Worm (Caenorhabditis elegans) whole organism, L4 larva: Measurements from ENCODE around the gene srab-3.

Experiments used
- F10B5.3 ChIP-seq: sonication (generic microtip); optimal IDR thresholded peaks from 2 replicates; lab custom pipeline; 2016; ENCODE audit warnings: mild to moderate bottlenecking, missing genetic modification characterization, missing compliant biosample characterization
- F26F4.8 ChIP-seq: fragments of 200-800 bp; sonication (Bioruptor generic); conservative IDR thresholded peaks from 2 replicates; pipeline ENCODE4 v1.3.6; 2022; ENCODE audit warnings: missing genetic modification characterization, missing compliant biosample characterization
- F37D6.2 ChIP-seq: sonication (generic microtip); optimal IDR thresholded peaks from 2 replicates; lab custom pipeline; 2016; ENCODE audit warnings: mild to moderate bottlenecking, missing genetic modification characterization, missing compliant biosample characterization
- F49E8.2 ChIP-seq: sonication (generic microtip); optimal IDR thresholded peaks from 2 replicates; lab custom pipeline; 2016; ENCODE audit warnings: missing compliant biosample characterization, mild to moderate bottlenecking, missing genetic modification characterization, borderline replicate concordance
- T26A8.4 ChIP-seq: fragments of 200-800 bp; sonication (Bioruptor generic); IDR thresholded peaks from 2 replicates; pipeline ENCODE4 v1.3.6; 2022; ENCODE audit warnings: missing genetic modification characterization, missing compliant biosample characterization
- Y105C5A.15 ChIP-seq: fragments of 200-800 bp; sonication (Bioruptor generic); IDR thresholded peaks from 2 replicates; pipeline ENCODE4 v1.3.6; 2022; ENCODE audit warnings: missing genetic modification characterization, missing compliant biosample characterization
- Y5F2A.4 ChIP-seq: fragments of 200-800 bp; sonication (Bioruptor generic); optimal IDR thresholded peaks from 2 replicates; lab custom pipeline; 2018; ENCODE audit warnings: mild to moderate bottlenecking, missing genetic modification characterization, missing compliant biosample characterization
- Y75B8A.6 ChIP-seq: fragments of 200-800 bp; sonication (Bioruptor generic); IDR thresholded peaks from 2 replicates; pipeline ENCODE4 v1.3.6; 2022; ENCODE audit warnings: missing genetic modification reagents, missing genetic modification characterization, missing compliant biosample characterization
- ZK337.2 ChIP-seq: fragments of 200-800 bp; sonication (Bioruptor generic); IDR thresholded peaks from 2 replicates; pipeline ENCODE4 v1.3.6; 2022; ENCODE audit warnings: missing genetic modification reagents, missing genetic modification characterization, missing compliant biosample characterization
- aha-1 ChIP-seq: fragments of 150-350 bp; peaks from one replicate; lab custom pipeline; 2014; ENCODE audit warnings: missing biosample characterization, missing genetic modification characterization
- aly-2 ChIP-seq: sonication (generic microtip); optimal IDR thresholded peaks from 2 replicates; lab custom pipeline; 2018; ENCODE audit warnings: missing biosample characterization, missing genetic modification characterization
- attf-4 ChIP-seq: sonication (generic microtip); optimal IDR thresholded peaks from 3 replicates; lab custom pipeline; 2017; ENCODE audit warnings: missing biosample characterization, missing genetic modification characterization
- ceh-32 ChIP-seq: sonication (generic microtip); optimal IDR thresholded peaks from 2 replicates; lab custom pipeline; 2016; ENCODE audit warnings: mild to moderate bottlenecking, missing genetic modification characterization, missing compliant biosample characterization; ENCODE audit not compliant: poor library complexity
- cey-2 ChIP-seq: sonication (generic microtip); optimal IDR thresholded peaks from 3 replicates; lab custom pipeline; 2017; ENCODE audit warnings: missing genetic modification characterization, mild to moderate bottlenecking, missing compliant biosample characterization, antibody characterized with exemption, borderline replicate concordance; ENCODE audit not compliant: insufficient read depth
- daf-16 ChIP-seq, 3 experiments: sonication (generic microtip); optimal IDR thresholded peaks; 2 replicates each; lab custom pipeline; 2016 to 2017; ENCODE audit warnings: missing genetic modification characterization in 3 of 3, missing genetic modification reagents in 3 of 3, mild to moderate bottlenecking in 2 of 3, missing compliant biosample characterization in 2 of 3, missing biosample characterization in 1 of 3, moderate library complexity in 1 of 3
- dpl-1 ChIP-seq: fragments of 150-350 bp; optimal IDR thresholded peaks from 2 replicates; lab custom pipeline; 2014; ENCODE audit warnings: missing biosample characterization, missing genetic modification reagents, missing genetic modification characterization
- dve-1 ChIP-seq: sonication (generic microtip); optimal IDR thresholded peaks from 2 replicates; lab custom pipeline; 2017; ENCODE audit warnings: antibody characterized with exemption, mild to moderate bottlenecking, missing genetic modification characterization, missing compliant biosample characterization; ENCODE audit not compliant: insufficient read depth
- egl-27 ChIP-seq: sonication (generic microtip); optimal IDR thresholded peaks from 3 replicates; lab custom pipeline; 2017; ENCODE audit warnings: missing biosample characterization, missing genetic modification reagents, missing genetic modification characterization
- egl-43 ChIP-seq: fragments of 200-800 bp; sonication (Bioruptor generic); IDR thresholded peaks from 2 replicates; pipeline ENCODE4 v1.3.6; 2022; ENCODE audit warnings: missing genetic modification reagents, missing genetic modification characterization, missing compliant biosample characterization
- fkh-10 ChIP-seq: fragments of 150-350 bp; optimal IDR thresholded peaks from 2 replicates; lab custom pipeline; 2014; ENCODE audit warnings: missing biosample characterization, missing genetic modification reagents, missing genetic modification characterization
- hmg-1.1 ChIP-seq: fragments of 200-800 bp; sonication (Bioruptor generic); IDR thresholded peaks from 2 replicates; pipeline ENCODE4 v1.3.6; 2022; ENCODE audit warnings: missing genetic modification reagents, missing genetic modification characterization, missing compliant biosample characterization
- lin-1 ChIP-seq: fragments of 200-800 bp; sonication (Bioruptor generic); IDR thresholded peaks from 2 replicates; pipeline ENCODE4 v1.3.6; 2022; ENCODE audit warnings: missing genetic modification reagents, missing genetic modification characterization, missing compliant biosample characterization
- lin-29 ChIP-seq: fragments of 200-800 bp; sonication (Bioruptor generic); IDR thresholded peaks from 2 replicates; pipeline ENCODE4 v1.3.6; 2022; ENCODE audit warnings: missing genetic modification reagents, missing genetic modification characterization, missing compliant biosample characterization
- lin-39 ChIP-seq: fragments of 150-350 bp; optimal IDR thresholded peaks from 2 replicates; lab custom pipeline; 2014; ENCODE audit warnings: missing biosample characterization, missing genetic modification reagents, missing genetic modification characterization
- madf-5 ChIP-seq, 2 experiments: fragments of 200-800 bp; sonication (Bioruptor generic); IDR thresholded peaks; 2 replicates each; pipeline ENCODE4 v1.3.6; 2022; ENCODE audit warnings: missing compliant biosample characterization in 2 of 2, missing genetic modification characterization in 2 of 2
- mdl-1 ChIP-seq, 2 experiments: fragments of 150-350 bp in 1 of 2; sonication (generic microtip) in 1 of 2; optimal IDR thresholded peaks; 2 replicates each; lab custom pipeline; 2014 to 2017; ENCODE audit warnings: missing biosample characterization in 2 of 2, missing genetic modification characterization in 2 of 2
- mdt-29 ChIP-seq: fragments of 200-800 bp; sonication (Bioruptor generic); IDR thresholded peaks from 2 replicates; pipeline ENCODE4 v1.3.6; 2022; ENCODE audit warnings: missing genetic modification reagents, missing genetic modification characterization, missing compliant biosample characterization
- mxl-2 ChIP-seq: fragments of 200-800 bp; sonication (Bioruptor generic); conservative IDR thresholded peaks from 2 replicates; pipeline ENCODE4 v1.3.6; 2022; ENCODE audit warnings: missing genetic modification reagents, missing genetic modification characterization, missing compliant biosample characterization
- mxl-3 ChIP-seq: fragments of 200-800 bp; sonication (Bioruptor generic); optimal IDR thresholded peaks from 2 replicates; lab custom pipeline; 2018; ENCODE audit warnings: mild to moderate bottlenecking, missing genetic modification characterization, missing compliant biosample characterization
- nhr-10 ChIP-seq: fragments of 150-350 bp; optimal IDR thresholded peaks from 2 replicates; lab custom pipeline; 2014; ENCODE audit warnings: missing biosample characterization, missing genetic modification characterization
- nhr-25 ChIP-seq: sonication (generic microtip); optimal IDR thresholded peaks from 2 replicates; lab custom pipeline; 2017; ENCODE audit warnings: missing genetic modification characterization, mild to moderate bottlenecking, missing compliant biosample characterization, antibody characterized with exemption, moderate library complexity, borderline replicate concordance; ENCODE audit not compliant: insufficient read depth
- nhr-28 ChIP-seq: fragments of 150-350 bp; optimal IDR thresholded peaks from 2 replicates; lab custom pipeline; 2014; ENCODE audit warnings: missing biosample characterization, missing genetic modification characterization
- nhr-41 ChIP-seq: fragments of 200-800 bp; sonication (Bioruptor generic); IDR thresholded peaks from 2 replicates; pipeline ENCODE4 v1.3.6; 2022; ENCODE audit warnings: missing genetic modification reagents, missing genetic modification characterization, missing compliant biosample characterization
- nhr-42 ChIP-seq: fragments of 200-800 bp; sonication (Bioruptor generic); IDR thresholded peaks from 2 replicates; pipeline ENCODE4 v1.3.6; 2022; ENCODE audit warnings: missing genetic modification characterization, missing compliant biosample characterization
- nhr-48 ChIP-seq: sonication (generic microtip); optimal IDR thresholded peaks from 2 replicates; lab custom pipeline; 2016; ENCODE audit warnings: mild to moderate bottlenecking, missing genetic modification characterization, missing compliant biosample characterization
- nhr-6 ChIP-seq: fragments of 150-350 bp; optimal IDR thresholded peaks from 2 replicates; lab custom pipeline; 2014; ENCODE audit warnings: missing biosample characterization, missing genetic modification characterization
- nhr-77 ChIP-seq: fragments of 150-350 bp; optimal IDR thresholded peaks from 2 replicates; lab custom pipeline; 2014; ENCODE audit warnings: missing biosample characterization, missing genetic modification characterization
- php-3 ChIP-seq: fragments of 200-800 bp; sonication (Bioruptor generic); IDR thresholded peaks from 2 replicates; pipeline ENCODE4 v1.3.6; 2022; ENCODE audit warnings: missing genetic modification reagents, missing genetic modification characterization, missing compliant biosample characterization
- rbr-2 ChIP-seq: sonication (generic microtip); optimal IDR thresholded peaks from 2 replicates; lab custom pipeline; 2016; ENCODE audit warnings: missing genotype, missing genetic modification characterization, missing compliant biosample characterization
- sdz-12 ChIP-seq: fragments of 200-800 bp; sonication (Bioruptor generic); optimal IDR thresholded peaks from 2 replicates; lab custom pipeline; 2018; ENCODE audit warnings: mild to moderate bottlenecking, missing genetic modification characterization, missing compliant biosample characterization
- set-16 ChIP-seq: fragments of 200-800 bp; sonication (Bioruptor generic); IDR thresholded peaks from 2 replicates; pipeline ENCODE4 v1.3.6; 2022; ENCODE audit warnings: missing genetic modification reagents, missing genetic modification characterization, missing compliant biosample characterization
- skn-1 ChIP-seq: fragments of 150-350 bp; optimal IDR thresholded peaks from 2 replicates; lab custom pipeline; 2014; ENCODE audit warnings: missing biosample characterization, missing genetic modification characterization
- tag-97 ChIP-seq: fragments of 200-800 bp; sonication (Bioruptor generic); IDR thresholded peaks from 2 replicates; pipeline ENCODE4 v1.3.6; 2022; ENCODE audit warnings: missing genetic modification characterization, missing compliant biosample characterization
- tra-1 ChIP-seq: fragments of 200-800 bp; sonication (Bioruptor generic); IDR thresholded peaks from 2 replicates; pipeline ENCODE4 v1.3.6; 2022; ENCODE audit warnings: missing genetic modification reagents, missing genetic modification characterization, missing compliant biosample characterization
- unc-130 ChIP-seq: sonication (generic microtip); optimal IDR thresholded peaks from 2 replicates; lab custom pipeline; 2016; ENCODE audit warnings: missing genetic modification reagents, missing genetic modification characterization, missing compliant biosample characterization
- vab-7 ChIP-seq: fragments of 200-800 bp; sonication (Bioruptor generic); IDR thresholded peaks from 2 replicates; pipeline ENCODE4 v1.3.6; 2022; ENCODE audit warnings: missing genetic modification reagents, missing genetic modification characterization, missing compliant biosample characterization
- zag-1 ChIP-seq: fragments of 150-350 bp; optimal IDR thresholded peaks from 2 replicates; lab custom pipeline; 2014; ENCODE audit warnings: missing biosample characterization, missing genetic modification characterization
- zip-11 ChIP-seq: fragments of 200-800 bp; sonication (Bioruptor generic); IDR thresholded peaks from 2 replicates; pipeline ENCODE4 v1.3.6; 2022; ENCODE audit warnings: missing genetic modification characterization, missing compliant biosample characterization
- ztf-7 ChIP-seq: fragments of 150-350 bp; optimal IDR thresholded peaks from 2 replicates; lab custom pipeline; 2014; ENCODE audit warnings: missing biosample characterization, missing genetic modification characterization

Gene srab-3

ce11 chrV:5064761-5065421 lies 42.8 kb downstream of the srab-3 start, which contains the start of gene mlk-1 (continued):
- TF ChIP-seq dve-1 (tag; lab: Kevin White, UChicago) (peak; percentile 62), tag-97 (GFP tag; lab: Robert Waterston, UW) (no peak), dpl-1 (GFP tag; lab: Kevin White, UChicago) (peak; percentile 15), nhr-28 (tag; lab: Kevin White, UChicago) (peak; percentile 88), madf-5 (GFP tag; IDR thresholded peaks at IDR 0.05; lab: Robert Waterston, UW) (no peak), F37D6.2 (tag; lab: Kevin White, UChicago) (peak; percentile 32), daf-16 (GFP tag; optimal IDR thresholded peaks at IDR 0.05; lab: Kevin White, UChicago) (no peak), daf-16 (tag; optimal IDR thresholded peaks at IDR 0.05; lab: Kevin White, UChicago) (peak; percentile 31), skn-1 (no peak), nhr-6 (tag; lab: Kevin White, UChicago) (peak; percentile 40), nhr-77 (peak; percentile 28), nhr-25 (tag; lab: Kevin White, UChicago) (peak; percentile 60), php-3 (GFP tag; lab: Robert Waterston, UW) (no peak), nhr-10 (peak; percentile 36), hmg-1.1 (GFP tag; lab: Robert Waterston, UW) (peak; percentile 56; the same call in 1 of the 2 replicates), mdt-29 (GFP tag; lab: Robert Waterston, UW) (peak; percentile 54; the same call in 1 of the 2 replicates), lin-29 (GFP tag; lab: Robert Waterston, UW) (no peak), unc-130 (GFP tag; lab: Kevin White, UChicago) (no peak), F26F4.8 (GFP tag; lab: Robert Waterston, UW) (no peak), nhr-41 (GFP tag; lab: Robert Waterston, UW) (no peak), sdz-12 (GFP tag; lab: Kevin White, UChicago) (no peak), rbr-2 (tag; lab: Kevin White, UChicago) (peak; percentile 78), nhr-42 (GFP tag; lab: Robert Waterston, UW) (no peak), lin-39 (tag; lab: Kevin White, UChicago) (no peak), attf-4 (tag; lab: Kevin White, UChicago) (no peak), egl-43 (no peak), F10B5.3 (tag; lab: Kevin White, UChicago) (no peak), cey-2 (no peak), fkh-10 (GFP tag; lab: Kevin White, UChicago) (peak; percentile 63), ztf-7 (tag; lab: Kevin White, UChicago) (no peak), zag-1 (tag; lab: Kevin White, UChicago) (no peak), ZK337.2 (GFP tag; lab: Robert Waterston, UW) (no peak), aly-2 (tag; lab: Kevin White, UChicago) (no peak), vab-7 (no peak), Y5F2A.4 (GFP tag; lab: Kevin White, UChicago) (no peak), Y75B8A.6 (GFP tag; lab: Robert Waterston, UW) (no peak), F49E8.2 (tag; lab: Kevin White, UChicago) (no peak), mdl-1 (tag; optimal IDR thresholded peaks at IDR 0.05; lab: Kevin White, UChicago) (peak in 1 of 2 experiments; percentile 95), mxl-3 (GFP tag; lab: Kevin White, UChicago) (peak; percentile 41), T26A8.4 (no peak), Y105C5A.15 (GFP tag; lab: Robert Waterston, UW) (no peak), set-16 (GFP tag; lab: Robert Waterston, UW) (peak; percentile 46; the same call in 1 of the 2 replicates), nhr-48 (tag; lab: Kevin White, UChicago) (peak; percentile 43), lin-1 (GFP tag; lab: Robert Waterston, UW) (0 out of 2 replicates have a peak, but pooled peaks have one; percentile 18), zip-11 (GFP tag; lab: Robert Waterston, UW) (no peak), aha-1 (tag; lab: Kevin White, UChicago) (peak; percentile 96), egl-27 (no peak), mxl-2 (GFP tag; lab: Robert Waterston, UW) (no peak), tra-1 (GFP tag; lab: Robert Waterston, UW) (no peak; the same call in 1 of the 2 replicates), ceh-32 (tag; lab: Kevin White, UChicago) (no peak)
